Worm (Caenorhabditis elegans) whole organism, L4 larva: ENCODE results near the gene T28D9.1.

Experiments
- Y48G9A.11 ChIP-seq: fragments of 200-800 bp; sonication (Bioruptor generic); IDR thresholded peaks from 2 replicates; pipeline ENCODE4 v1.3.6; 2022; ENCODE audit warnings: missing genetic modification reagents, missing genetic modification characterization, missing compliant biosample characterization
- ceh-44 ChIP-seq: fragments of 200-800 bp; sonication (Bioruptor generic); IDR thresholded peaks from 2 replicates; pipeline ENCODE4 v1.3.6; 2022; ENCODE audit warnings: missing genetic modification reagents, missing genetic modification characterization, missing compliant biosample characterization
- dmd-8 ChIP-seq: fragments of 200-800 bp; sonication (Bioruptor generic); IDR thresholded peaks from 2 replicates; pipeline ENCODE4 v1.3.6; 2022; ENCODE audit warnings: missing genetic modification characterization, missing compliant biosample characterization
- egl-43 ChIP-seq: fragments of 200-800 bp; sonication (Bioruptor generic); IDR thresholded peaks from 2 replicates; pipeline ENCODE4 v1.3.6; 2022; ENCODE audit warnings: missing genetic modification reagents, missing genetic modification characterization, missing compliant biosample characterization
- fos-1 ChIP-seq: fragments of 150-350 bp; optimal IDR thresholded peaks from 2 replicates; lab custom pipeline; 2014; ENCODE audit warnings: missing biosample characterization, missing genetic modification characterization
- lin-13 ChIP-seq: fragments of 150-350 bp; optimal IDR thresholded peaks from 2 replicates; lab custom pipeline; 2014; ENCODE audit warnings: missing biosample characterization, missing genetic modification reagents, missing genetic modification characterization
- lin-15B ChIP-seq: fragments of 150-350 bp; sonication (generic microtip); optimal IDR thresholded peaks from 3 replicates; lab custom pipeline; 2014; ENCODE audit warnings: missing biosample characterization, missing genetic modification characterization
- nhr-77 ChIP-seq: fragments of 150-350 bp; optimal IDR thresholded peaks from 2 replicates; lab custom pipeline; 2014; ENCODE audit warnings: missing biosample characterization, missing genetic modification characterization
- pha-4 ChIP-seq, 2 experiments: fragments of 150-350 bp in 1 of 2; fragments of 200-800 bp in 1 of 2; sonication (Bioruptor generic) in 1 of 2; IDR thresholded peaks in 1 of 2; optimal IDR thresholded peaks in 1 of 2; 2 replicates each; pipeline versions ENCODE4 v1.3.6 to Lab custom; 2014 to 2022; ENCODE audit warnings: missing genetic modification characterization in 2 of 2, missing genetic modification reagents in 2 of 2, missing biosample characterization in 1 of 2, missing compliant biosample characterization in 1 of 2

DNA sequence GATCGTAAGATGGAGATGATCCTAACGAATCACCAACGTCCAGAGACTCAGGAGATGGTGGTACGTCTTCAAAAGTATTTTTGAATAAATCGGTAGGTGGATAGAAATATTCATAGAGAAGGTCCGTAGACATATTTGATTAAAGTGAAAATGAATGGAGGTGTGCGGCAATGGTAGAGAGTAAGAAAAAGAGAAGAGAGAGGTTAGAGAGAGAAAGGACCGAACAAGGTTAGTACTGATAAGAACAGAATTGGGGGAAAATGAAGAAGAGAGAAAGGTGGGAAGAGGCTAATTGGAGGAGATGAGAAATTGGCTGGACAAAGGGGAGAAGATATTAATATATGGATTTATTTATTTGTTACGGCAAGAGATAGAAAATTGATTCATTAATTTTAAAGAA lies 42.5 kb upstream of the T28D9.1 start, which contains the start of gene nhr-22:
- TF ChIP-seq lin-15B (tag; lab: Kevin White, UChicago) (no peak), Y48G9A.11 (GFP tag; lab: Robert Waterston, UW) (no peak), dmd-8 (GFP tag; lab: Robert Waterston, UW) (no peak), pha-4 (GFP tag; IDR thresholded peaks at IDR 0.05; lab: Robert Waterston, UW) (no peak), pha-4 (tag; optimal IDR thresholded peaks at IDR 0.05; lab: Kevin White, UChicago) (no peak), nhr-77 (tag; lab: Kevin White, UChicago) (no peak), lin-13 (GFP tag; lab: Kevin White, UChicago) (no peak), ceh-44 (GFP tag; lab: Robert Waterston, UW) (no peak), fos-1 (tag; lab: Kevin White, UChicago) (no peak), egl-43 (GFP tag; lab: Robert Waterston, UW) (no peak)
